Fruit fly (Drosophila melanogaster): ENCODE measurements around the gene CG42304.

The CG42304 gene

dm6 chr3L:2631406-2631805, 20.5 kb upstream of the CG42304 start, which contains the start of the genes CG42245 and MEP-1 (continued):
- TF ChIP-seq Taf1 (GFP tag; IDR thresholded peaks at IDR 0.05) (no peak), zfh1 (GFP tag; IDR thresholded peaks at IDR 0.05) (peak; percentile 36; the same call in 1 of the 3 replicates), hkb (optimal IDR thresholded peaks at IDR 0.05) (no peak), hkb (GFP tag; IDR thresholded peaks at IDR 0.05) (no peak), vfl (GFP tag; optimal IDR thresholded peaks at IDR 0.05) (peak; percentile 11), az2 (GFP tag; optimal IDR thresholded peaks at IDR 0.05) (peak; percentile 37), cad (GFP tag; optimal IDR thresholded peaks at IDR 0.05) (no peak), CG2129 (GFP tag; IDR thresholded peaks at IDR 0.05; ENCODE audit: partially characterized antibody) (no peak), nau (GFP tag; optimal IDR thresholded peaks at IDR 0.05) (peak; percentile 37), Mrtf (GFP tag; IDR thresholded peaks at IDR 0.05) (no peak), lola (GFP tag; optimal IDR thresholded peaks at IDR 0.05) (peak in 1 of 3 experiments; percentile 32), CG10209 (GFP tag; optimal IDR thresholded peaks at IDR 0.05) (peak; percentile 17), CG17802 (tag; optimal IDR thresholded peaks at IDR 0.05) (no peak), Sox102F (GFP tag; optimal IDR thresholded peaks at IDR 0.05) (peak; percentile 40), sr (GFP tag; IDR thresholded peaks at IDR 0.05) (no peak), amos (GFP tag; IDR thresholded peaks at IDR 0.05; ENCODE audit: partially characterized antibody) (peak; percentile 68), CG10366 (GFP tag; IDR thresholded peaks at IDR 0.05) (no peak), CG3065 (GFP tag; optimal IDR thresholded peaks at IDR 0.05) (peak; percentile 22), scrt (GFP tag; optimal IDR thresholded peaks at IDR 0.05) (peak; percentile 2), grau (tag; optimal IDR thresholded peaks at IDR 0.05) (peak; percentile 55), bigmax (GFP tag; optimal IDR thresholded peaks at IDR 0.05) (no peak), CG14441 (GFP tag; IDR thresholded peaks at IDR 0.05) (no peak), CG10979 (tag; optimal IDR thresholded peaks at IDR 0.05) (peak; percentile 9), chm (GFP tag; IDR thresholded peaks at IDR 0.05) (no peak), ATbp (GFP tag; optimal IDR thresholded peaks at IDR 0.05) (peak; percentile 19), CG10147 (GFP tag; optimal IDR thresholded peaks at IDR 0.05) (peak; percentile 1), CG6272 (GFP tag; IDR thresholded peaks at IDR 0.05) (no peak), chif (GFP tag; optimal IDR thresholded peaks at IDR 0.05) (peak; percentile 12 to 28), CG18599 (GFP tag; optimal IDR thresholded peaks at IDR 0.05) (peak; percentile 58), Hr3 (GFP tag; optimal IDR thresholded peaks at IDR 0.05) (peak; percentile 20), phol (tag; optimal IDR thresholded peaks at IDR 0.05) (peak; percentile 55), CG4617 (GFP tag; optimal IDR thresholded peaks at IDR 0.05; ENCODE audit: borderline replicate concordance) (peak; percentile 72), CG10321 (GFP tag; IDR thresholded peaks at IDR 0.05) (no peak), p53 (GFP tag; optimal IDR thresholded peaks at IDR 0.05) (no peak), croc (GFP tag; conservative IDR thresholded peaks at IDR 0.05) (no peak), CG3838 (GFP tag; optimal IDR thresholded peaks at IDR 0.05) (no peak), vvl (GFP tag; IDR thresholded peaks at IDR 0.05) (peak; percentile 68; the same call in 1 of the 2 replicates), Ssrp (tag; optimal IDR thresholded peaks at IDR 0.05) (peak; percentile 16), Aef1 (GFP tag; IDR thresholded peaks at IDR 0.05) (no peak), CG32532 (GFP tag; IDR thresholded peaks at IDR 0.05) (peak; percentile 23; the same call in 1 of the 2 replicates), otp (GFP tag; IDR thresholded peaks at IDR 0.05) (0 out of 3 replicates have a peak, but pooled peaks have one; percentile 44), Hr39 (optimal IDR thresholded peaks at IDR 0.05) (no peak), CG13775 (GFP tag; optimal IDR thresholded peaks at IDR 0.05) (peak; percentile 53), CG17612 (GFP tag; IDR thresholded peaks at IDR 0.05) (no peak), CG9932 (GFP tag; IDR thresholded peaks at IDR 0.05) (peak; percentile 20; the same call in 1 of the 2 replicates), fd102C (GFP tag; optimal IDR thresholded peaks at IDR 0.05) (no peak), trem (tag; optimal IDR thresholded peaks at IDR 0.05) (peak; percentile 93), dmrt11E (tag; optimal IDR thresholded peaks at IDR 0.05) (peak; percentile 38), Atf6 (GFP tag; IDR thresholded peaks at IDR 0.05) (no peak), ftz-f1 (GFP tag; optimal IDR thresholded peaks at IDR 0.05) (peak; percentile 30), CG13296 (GFP tag; optimal IDR thresholded peaks at IDR 0.05) (peak; percentile 32)

All from whole organism, embryonic.